Fruit fly (Drosophila melanogaster) whole organism, embryonic: ENCODE results near the gene ocn.

ENCODE experiments used
- Aef1 ChIP-seq: fragments of 200-800 bp; sonication (Bioruptor generic); IDR thresholded peaks from 3 replicates; pipeline ENCODE4 v1.3.6; 2022; ENCODE audit warnings: missing biosample characterization, missing genetic modification characterization
- Bgb ChIP-seq: fragments of 200-800 bp; sonication (Bioruptor generic); IDR thresholded peaks from 2 replicates; pipeline ENCODE4 v1.3.6; 2022; ENCODE audit warnings: missing biosample characterization, missing genetic modification characterization; ENCODE audit not compliant: partially characterized antibody
- CG10431 ChIP-seq: fragments of 200-800 bp; sonication (Bioruptor generic); optimal IDR thresholded peaks from 3 replicates; lab custom pipeline; 2018; ENCODE audit warnings: missing biosample characterization, mild to moderate bottlenecking, missing genetic modification characterization
- CG10543 ChIP-seq: fragments of 200-800 bp; sonication (Bioruptor generic); optimal IDR thresholded peaks from 3 replicates; lab custom pipeline; 2017; ENCODE audit warnings: missing biosample characterization, mild to moderate bottlenecking, missing genetic modification characterization, moderate library complexity
- CG11456 ChIP-seq: fragments of 200-800 bp; sonication (Bioruptor generic); IDR thresholded peaks from 3 replicates; pipeline ENCODE4 v1.3.6; 2022; ENCODE audit warnings: missing biosample characterization, missing genetic modification characterization
- CG1529 ChIP-seq: fragments of 200-800 bp; sonication (Bioruptor generic); optimal IDR thresholded peaks from 3 replicates; lab custom pipeline; 2018; ENCODE audit warnings: missing biosample characterization, missing genetic modification characterization
- CG17385 ChIP-seq: fragments of 200-800 bp; sonication (Bioruptor generic); optimal IDR thresholded peaks from 3 replicates; lab custom pipeline; 2018; ENCODE audit warnings: missing biosample characterization, mild to moderate bottlenecking, missing genetic modification characterization
- CG18476 ChIP-seq: fragments of 200-800 bp; sonication (Bioruptor generic); optimal IDR thresholded peaks from 2 replicates; lab custom pipeline; 2016; ENCODE audit warnings: missing biosample characterization, mild to moderate bottlenecking, missing genetic modification characterization
- CG31388 ChIP-seq: fragments of 200-800 bp; sonication (Bioruptor generic); optimal IDR thresholded peaks from 2 replicates; lab custom pipeline; 2016; ENCODE audit warnings: missing biosample characterization, missing genetic modification characterization
- CG3163 ChIP-seq: fragments of 200-800 bp; sonication (Bioruptor generic); optimal IDR thresholded peaks from 3 replicates; lab custom pipeline; 2016; ENCODE audit warnings: missing biosample characterization, missing genetic modification characterization
- CG32767 ChIP-seq: fragments of 200-800 bp; sonication (Bioruptor generic); IDR thresholded peaks from 2 replicates; pipeline ENCODE4 v1.3.6; 2022; ENCODE audit warnings: missing biosample characterization, missing genetic modification characterization
- CG34224 ChIP-seq: fragments of 200-800 bp; sonication (Bioruptor generic); IDR thresholded peaks from 3 replicates; pipeline ENCODE4 v1.3.6; 2022; ENCODE audit warnings: missing biosample characterization, missing genetic modification characterization; ENCODE audit not compliant: partially characterized antibody
- CG4404 ChIP-seq: fragments of 200-800 bp; sonication (Bioruptor generic); IDR thresholded peaks from 2 replicates; pipeline ENCODE4 v1.3.6; 2022; ENCODE audit warnings: missing biosample characterization, missing genetic modification characterization
- CG4707 ChIP-seq: fragments of 200-800 bp; sonication (Bioruptor generic); optimal IDR thresholded peaks from 2 replicates; lab custom pipeline; 2018; ENCODE audit warnings: missing biosample characterization, mild to moderate bottlenecking, missing genetic modification characterization, moderate library complexity
- CG4854 ChIP-seq: fragments of 200-800 bp; sonication (Bioruptor generic); optimal IDR thresholded peaks from 2 replicates; lab custom pipeline; 2016; ENCODE audit warnings: missing biosample characterization, missing genetic modification characterization, inconsistent platforms
- CG6765 ChIP-seq: fragments of 200-800 bp; sonication (Bioruptor generic); optimal IDR thresholded peaks from 3 replicates; lab custom pipeline; 2017; ENCODE audit warnings: missing biosample characterization, mild to moderate bottlenecking, missing genetic modification characterization
- CG7357 ChIP-seq: fragments of 200-800 bp; sonication (Bioruptor generic); IDR thresholded peaks from 3 replicates; pipeline ENCODE4 v1.3.6; 2022; ENCODE audit warnings: missing biosample characterization, missing genetic modification characterization
- CG7745 ChIP-seq: fragments of 200-800 bp; sonication (Bioruptor generic); optimal IDR thresholded peaks from 2 replicates; lab custom pipeline; 2018; ENCODE audit warnings: missing biosample characterization, mild to moderate bottlenecking, missing genetic modification characterization, moderate library complexity
- CG8924 ChIP-seq: fragments of 200-800 bp; optimal IDR thresholded peaks from 3 replicates; lab custom pipeline; 2019; ENCODE audit warnings: missing biosample characterization, mild to moderate bottlenecking, missing genetic modification characterization, moderate library complexity
- D19A ChIP-seq: fragments of 200-800 bp; optimal IDR thresholded peaks from 3 replicates; lab custom pipeline; 2019; ENCODE audit warnings: missing biosample characterization, mild to moderate bottlenecking, missing genetic modification characterization, moderate library complexity
- Dip2 ChIP-seq: fragments of 200-800 bp; sonication (Bioruptor generic); IDR thresholded peaks from 2 replicates; pipeline ENCODE4 v1.3.6; 2022; ENCODE audit warnings: missing biosample characterization, missing genetic modification characterization
- Hr3 ChIP-seq: fragments of 200-800 bp; sonication (Bioruptor generic); optimal IDR thresholded peaks from 3 replicates; lab custom pipeline; 2016; ENCODE audit warnings: missing biosample characterization, missing genetic modification characterization
- Hsf ChIP-seq: fragments of 200-800 bp; sonication (Bioruptor generic); optimal IDR thresholded peaks from 3 replicates; lab custom pipeline; 2016; ENCODE audit warnings: missing biosample characterization, missing genetic modification characterization
- NK7.1 ChIP-seq: fragments of 200-800 bp; sonication (Bioruptor generic); optimal IDR thresholded peaks from 3 replicates; lab custom pipeline; 2016; ENCODE audit warnings: missing biosample characterization, missing genetic modification characterization
- Usf ChIP-seq: fragments of 200-800 bp; sonication (Bioruptor generic); optimal IDR thresholded peaks from 2 replicates; lab custom pipeline; 2017; ENCODE audit warnings: missing genotype, missing biosample characterization, missing genetic modification characterization
- ara ChIP-seq: fragments of 200-800 bp; sonication (Bioruptor generic); IDR thresholded peaks from 2 replicates; pipeline ENCODE4 v1.3.6; 2022; ENCODE audit warnings: missing biosample characterization, missing genetic modification characterization
- bcd ChIP-seq: fragments of 200-800 bp; sonication (Bioruptor generic); optimal IDR thresholded peaks from 2 replicates; lab custom pipeline; 2017; ENCODE audit warnings: missing biosample characterization, mild to moderate bottlenecking, missing genetic modification characterization
- crc ChIP-seq: fragments of 200-800 bp; sonication (Bioruptor generic); optimal IDR thresholded peaks from 2 replicates; lab custom pipeline; 2016; ENCODE audit warnings: missing biosample characterization, missing genetic modification characterization
- croc ChIP-seq: fragments of 200-800 bp; sonication (Bioruptor generic); conservative IDR thresholded peaks from 3 replicates; pipeline ENCODE4 v1.3.6; 2022; ENCODE audit warnings: missing biosample characterization, missing genetic modification characterization
- dpn ChIP-seq, 2 experiments: fragments of 200-800 bp; sonication (Bioruptor generic); optimal IDR thresholded peaks; 3 replicates each; lab custom pipeline; 2016; ENCODE audit warnings: missing biosample characterization in 2 of 2, missing genetic modification characterization in 2 of 2
- eve ChIP-seq, 2 experiments: fragments of >200 bp; optimal IDR thresholded peaks; 2 replicates each; lab custom pipeline; 2017; ENCODE audit warnings: missing biosample characterization in 2 of 2, missing genetic modification characterization in 2 of 2
- fd3F ChIP-seq: fragments of 200-800 bp; sonication (Bioruptor generic); optimal IDR thresholded peaks from 2 replicates; lab custom pipeline; 2018; ENCODE audit warnings: missing biosample characterization, mild to moderate bottlenecking, missing genetic modification characterization, moderate library complexity
- fd64A ChIP-seq: fragments of 200-800 bp; sonication (Bioruptor generic); optimal IDR thresholded peaks from 3 replicates; lab custom pipeline; 2018; ENCODE audit warnings: missing biosample characterization, mild to moderate bottlenecking, missing genetic modification characterization
- grau ChIP-seq: fragments of 200-800 bp; optimal IDR thresholded peaks from 3 replicates; lab custom pipeline; 2019; ENCODE audit warnings: missing biosample characterization, mild to moderate bottlenecking, missing genetic modification characterization, moderate library complexity
- jumu ChIP-seq: fragments of 200-800 bp; sonication (Bioruptor generic); optimal IDR thresholded peaks from 3 replicates; lab custom pipeline; 2016; ENCODE audit warnings: missing biosample characterization, missing genetic modification characterization
- ken ChIP-seq: fragments of 200-800 bp; sonication (Bioruptor generic); IDR thresholded peaks from 3 replicates; pipeline ENCODE4 v1.3.6; 2022; ENCODE audit warnings: missing biosample characterization, missing genetic modification characterization
- mirr ChIP-seq: fragments of 200-800 bp; sonication (Bioruptor generic); optimal IDR thresholded peaks from 3 replicates; lab custom pipeline; 2018; ENCODE audit warnings: missing biosample characterization, mild to moderate bottlenecking, missing genetic modification characterization
- nmo ChIP-seq: fragments of 200-800 bp; sonication (Bioruptor generic); optimal IDR thresholded peaks from 2 replicates; lab custom pipeline; 2018; ENCODE audit warnings: missing biosample characterization, mild to moderate bottlenecking, missing genetic modification characterization, moderate library complexity
- otp ChIP-seq: fragments of 200-800 bp; sonication (Bioruptor generic); IDR thresholded peaks from 3 replicates; pipeline ENCODE4, ENCODE4 v1.3.6; 2022; ENCODE audit warnings: missing biosample characterization, missing genetic modification characterization
- phol ChIP-seq: fragments of 200-800 bp; sonication (Bioruptor generic); optimal IDR thresholded peaks from 3 replicates; lab custom pipeline; 2018; ENCODE audit warnings: missing biosample characterization, mild to moderate bottlenecking, missing genetic modification characterization, moderate library complexity
- sc ChIP-seq, 3 experiments: fragments of >200 bp in 2 of 3; fragments of 200-800 bp in 1 of 3; sonication (Bioruptor generic) in 1 of 3; optimal IDR thresholded peaks; 2 replicates in 2 of 3; 3 replicates in 1 of 3; lab custom pipeline; 2017; ENCODE audit warnings: mild to moderate bottlenecking in 1 of 3, missing biosample characterization in 1 of 3, missing genetic modification characterization in 1 of 3, missing genetic modification reagents in 1 of 3
- seq ChIP-seq: fragments of 200-800 bp; sonication (Bioruptor generic); IDR thresholded peaks from 2 replicates; pipeline ENCODE4 v1.3.6; 2022; ENCODE audit warnings: missing biosample characterization, missing genetic modification characterization
- so ChIP-seq: fragments of 200-800 bp; sonication (Bioruptor generic); IDR thresholded peaks from 3 replicates; pipeline ENCODE4 v1.3.6; 2022; ENCODE audit warnings: missing biosample characterization, missing genetic modification characterization
- stwl ChIP-seq: fragments of 200-800 bp; sonication (Bioruptor generic); optimal IDR thresholded peaks from 3 replicates; lab custom pipeline; 2018; ENCODE audit warnings: missing biosample characterization, mild to moderate bottlenecking, missing genetic modification characterization, moderate library complexity
- sug ChIP-seq: fragments of 200-800 bp; optimal IDR thresholded peaks from 2 replicates; lab custom pipeline; 2019; ENCODE audit warnings: missing biosample characterization, mild to moderate bottlenecking, missing genetic modification characterization, moderate library complexity
- tap ChIP-seq: fragments of 200-800 bp; optimal IDR thresholded peaks from 3 replicates; lab custom pipeline; 2019; ENCODE audit warnings: missing biosample characterization, mild to moderate bottlenecking, missing genetic modification characterization, moderate library complexity
- tio ChIP-seq: fragments of 200-800 bp; sonication (Bioruptor generic); optimal IDR thresholded peaks from 2 replicates; lab custom pipeline; 2017; ENCODE audit warnings: missing biosample characterization, missing genetic modification characterization, inconsistent platforms
- unc-4 ChIP-seq: fragments of 200-800 bp; sonication (Bioruptor generic); IDR thresholded peaks from 2 replicates; pipeline ENCODE4 v1.3.6; 2022; ENCODE audit warnings: missing biosample characterization, missing genetic modification characterization; ENCODE audit not compliant: partially characterized antibody
- zen2 ChIP-seq: fragments of 200-800 bp; sonication (Bioruptor generic); IDR thresholded peaks from 3 replicates; pipeline ENCODE4 v1.3.6; 2022; ENCODE audit warnings: missing biosample characterization, missing genetic modification characterization; ENCODE audit not compliant: partially characterized antibody
- zfh2 ChIP-seq: fragments of 200-800 bp; sonication (Bioruptor generic); optimal IDR thresholded peaks from 2 replicates; lab custom pipeline; 2016; ENCODE audit warnings: missing biosample characterization, missing genetic modification characterization

Gene ocn

dm6 chr3R:29997607-29998236 is 39.8 kb downstream of the ocn start, which contains the start of the genes CG15525 and CG11504 (continued):
- TF ChIP-seq CG17385, result peak; percentile 92
- TF ChIP-seq CG10543, result no peak
- TF ChIP-seq CG11456, result peak; percentile 68; the same call in 2 of the 3 replicates
- peak; percentile 68 to 75 for TF ChIP-seq dpn (GFP tag; optimal IDR thresholded peaks at IDR 0.05; lab: Kevin White, UChicago)
- TF ChIP-seq CG18476 (GFP tag; lab: Kevin White, UChicago), result peak; percentile 47
- TF ChIP-seq so, result no peak
- TF ChIP-seq croc (GFP tag; lab: Robert Waterston, UW), result no peak; the same call in 2 of the 3 replicates
- TF ChIP-seq CG32767 (GFP tag; lab: Robert Waterston, UW), result peak; percentile 92
- TF ChIP-seq unc-4, result peak; percentile 91
- no peak for TF ChIP-seq ara (GFP tag; lab: Robert Waterston, UW)
- peak; percentile 91 for TF ChIP-seq Bgb
- TF ChIP-seq nmo, result peak; percentile 62
- no peak for TF ChIP-seq eve (GFP tag; optimal IDR thresholded peaks at IDR 0.05; lab: Kevin White, UChicago)
- TF ChIP-seq D19A (tag; lab: Kevin White, UChicago), result no peak
- no peak for TF ChIP-seq CG7357
- TF ChIP-seq ken, result no peak
- TF ChIP-seq Dip2, result no peak
- no peak for TF ChIP-seq tio
- TF ChIP-seq CG34224 (GFP tag; lab: Robert Waterston, UW), result peak; percentile 93
- TF ChIP-seq phol, result peak; percentile 96
- TF ChIP-seq CG4707 (GFP tag; lab: Kevin White, UChicago), result no peak
- no peak for TF ChIP-seq sc (optimal IDR thresholded peaks at IDR 0.05; lab: Kevin White, UChicago)
- no peak for TF ChIP-seq sc (GFP tag; optimal IDR thresholded peaks at IDR 0.05; lab: Kevin White, UChicago)
- peak; percentile 48 for TF ChIP-seq Hr3 (GFP tag; lab: Kevin White, UChicago)
- TF ChIP-seq fd3F (GFP tag; lab: Kevin White, UChicago), result peak; percentile 10
- no peak for TF ChIP-seq CG6765
- TF ChIP-seq CG10431, result no peak
- TF ChIP-seq tap, result no peak
- TF ChIP-seq stwl, result peak; percentile 69
- TF ChIP-seq otp (GFP tag; lab: Robert Waterston, UW), result no peak
- TF ChIP-seq Hsf (GFP tag; lab: Kevin White, UChicago), result peak; percentile 61
- TF ChIP-seq CG4404, result no peak
- TF ChIP-seq seq (GFP tag; lab: Robert Waterston, UW), result peak; percentile 36; the same call in 1 of the 2 replicates
- TF ChIP-seq NK7.1 (GFP tag; lab: Kevin White, UChicago), result no peak
- TF ChIP-seq fd64A (GFP tag; lab: Kevin White, UChicago), result no peak
- no peak for TF ChIP-seq CG7745 (tag; lab: Kevin White, UChicago)
- no peak for TF ChIP-seq crc (GFP tag; lab: Kevin White, UChicago)
- TF ChIP-seq mirr (GFP tag; lab: Kevin White, UChicago), result no peak
- no peak for TF ChIP-seq CG31388
- TF ChIP-seq CG3163 (GFP tag; lab: Kevin White, UChicago), result no peak
- TF ChIP-seq zfh2, result peak; percentile 56
- peak; percentile 57 for TF ChIP-seq CG8924 (tag; lab: Kevin White, UChicago)
- peak; percentile 50 for TF ChIP-seq grau (tag; lab: Kevin White, UChicago)
- TF ChIP-seq bcd, result no peak
- TF ChIP-seq Aef1 (GFP tag; lab: Robert Waterston, UW), result peak; percentile 78
- TF ChIP-seq zen2 (GFP tag; lab: Robert Waterston, UW), result peak; percentile 28; the same call in 1 of the 3 replicates
- no peak for TF ChIP-seq Usf
- no peak for TF ChIP-seq CG1529 (GFP tag; lab: Kevin White, UChicago)
- peak; percentile 23 for TF ChIP-seq CG4854 (GFP tag; lab: Kevin White, UChicago)
- TF ChIP-seq jumu, result peak; percentile 18
- no peak for TF ChIP-seq sug (tag; lab: Kevin White, UChicago)
